Fruit fly (Drosophila melanogaster) whole organism, embryonic: ENCODE measurements around the gene CG46463.
A peak's percentile ranks its signal among the peaks of the same experiment; 100 is the strongest.

Experiments used
- CG11695 ChIP-seq: fragments of 200-800 bp; sonication (Bioruptor generic); IDR thresholded peaks from 3 replicates; pipeline ENCODE4 v1.3.6; 2022; ENCODE audit warnings: missing biosample characterization, missing genetic modification characterization
- CG12071 ChIP-seq: fragments of 200-800 bp; sonication (Bioruptor generic); optimal IDR thresholded peaks from 3 replicates; lab custom pipeline; 2018; ENCODE audit warnings: missing biosample characterization, mild to moderate bottlenecking, missing genetic modification characterization
- CG12299 ChIP-seq: fragments of 200-800 bp; sonication (Bioruptor generic); optimal IDR thresholded peaks from 2 replicates; lab custom pipeline; 2018; ENCODE audit warnings: missing biosample characterization, mild to moderate bottlenecking, missing genetic modification characterization
- CG1233 ChIP-seq: fragments of 200-800 bp; sonication (Bioruptor generic); optimal IDR thresholded peaks from 4 replicates; lab custom pipeline; 2018; ENCODE audit warnings: missing biosample characterization, mild to moderate bottlenecking, missing genetic modification characterization
- CG13296 ChIP-seq: fragments of 200-800 bp; sonication (Bioruptor generic); optimal IDR thresholded peaks from 3 replicates; lab custom pipeline; 2018; ENCODE audit warnings: missing biosample characterization, mild to moderate bottlenecking, missing genetic modification characterization
- CG17829 ChIP-seq: fragments of 200-800 bp; optimal IDR thresholded peaks from 2 replicates; lab custom pipeline; 2019; ENCODE audit warnings: missing biosample characterization, mild to moderate bottlenecking, missing genetic modification characterization, moderate library complexity
- CG1792 ChIP-seq: fragments of 200-800 bp; sonication (Bioruptor generic); optimal IDR thresholded peaks from 2 replicates; lab custom pipeline; 2016; ENCODE audit warnings: missing biosample characterization, missing genetic modification characterization
- CG18476 ChIP-seq: fragments of 200-800 bp; sonication (Bioruptor generic); optimal IDR thresholded peaks from 2 replicates; lab custom pipeline; 2016; ENCODE audit warnings: missing biosample characterization, mild to moderate bottlenecking, missing genetic modification characterization
- CG18619 ChIP-seq: fragments of 200-800 bp; sonication (Bioruptor generic); optimal IDR thresholded peaks from 3 replicates; lab custom pipeline; 2017; ENCODE audit warnings: missing biosample characterization, mild to moderate bottlenecking, missing genetic modification characterization
- CG2116 ChIP-seq: fragments of 200-800 bp; sonication (Bioruptor generic); optimal IDR thresholded peaks from 3 replicates; lab custom pipeline; 2018; ENCODE audit warnings: missing biosample characterization, mild to moderate bottlenecking, missing genetic modification characterization
- CG2202 ChIP-seq: fragments of 200-800 bp; sonication (Bioruptor generic); optimal IDR thresholded peaks from 2 replicates; lab custom pipeline; 2018; ENCODE audit warnings: missing biosample characterization, mild to moderate bottlenecking, missing genetic modification characterization
- CG3163 ChIP-seq: fragments of 200-800 bp; sonication (Bioruptor generic); optimal IDR thresholded peaks from 3 replicates; lab custom pipeline; 2016; ENCODE audit warnings: missing biosample characterization, missing genetic modification characterization
- CG3407 ChIP-seq: fragments of 200-800 bp; sonication (Bioruptor generic); optimal IDR thresholded peaks from 2 replicates; lab custom pipeline; 2018; ENCODE audit warnings: missing biosample characterization, mild to moderate bottlenecking, missing genetic modification characterization
- CG34422 ChIP-seq: fragments of 200-800 bp; sonication (Bioruptor generic); IDR thresholded peaks from 3 replicates; pipeline ENCODE4 v1.3.6; 2022; ENCODE audit warnings: missing biosample characterization, missing genetic modification characterization
- CG4282 ChIP-seq: fragments of 200-800 bp; sonication (Bioruptor generic); optimal IDR thresholded peaks from 2 replicates; lab custom pipeline; 2016; ENCODE audit warnings: missing biosample characterization, missing genetic modification characterization
- CG4360 ChIP-seq: fragments of 200-800 bp; sonication (Bioruptor generic); IDR thresholded peaks from 2 replicates; pipeline ENCODE4 v1.3.6; 2022; ENCODE audit warnings: missing biosample characterization, missing genetic modification characterization
- CG4424 ChIP-seq: fragments of 200-800 bp; sonication (Bioruptor generic); optimal IDR thresholded peaks from 3 replicates; lab custom pipeline; 2016; ENCODE audit warnings: missing biosample characterization, missing genetic modification characterization
- CG6254 ChIP-seq: fragments of 200-800 bp; sonication (Bioruptor generic); optimal IDR thresholded peaks from 3 replicates; lab custom pipeline; 2017; ENCODE audit warnings: mild to moderate bottlenecking, missing biosample characterization, missing genetic modification reagents, missing genetic modification characterization
- CG6765 ChIP-seq: fragments of 200-800 bp; sonication (Bioruptor generic); optimal IDR thresholded peaks from 3 replicates; lab custom pipeline; 2017; ENCODE audit warnings: missing biosample characterization, mild to moderate bottlenecking, missing genetic modification characterization
- CG7987 ChIP-seq: fragments of 200-800 bp; sonication (Bioruptor generic); optimal IDR thresholded peaks from 2 replicates; lab custom pipeline; 2018; ENCODE audit warnings: missing biosample characterization, mild to moderate bottlenecking, missing genetic modification characterization, moderate library complexity
- Doc3 ChIP-seq: fragments of 200-800 bp; sonication (Bioruptor generic); IDR thresholded peaks from 3 replicates; pipeline ENCODE4 v1.3.6; 2022; ENCODE audit warnings: missing biosample characterization, missing genetic modification characterization; ENCODE audit not compliant: partially characterized antibody
- Fer3 ChIP-seq: fragments of 200-800 bp; sonication (Bioruptor generic); optimal IDR thresholded peaks from 2 replicates; lab custom pipeline; 2018; ENCODE audit warnings: missing biosample characterization, mild to moderate bottlenecking, missing genetic modification characterization, moderate library complexity
- HLH4C ChIP-seq: fragments of 200-800 bp; sonication (Bioruptor generic); IDR thresholded peaks from 3 replicates; pipeline ENCODE4 v1.3.6; 2022; ENCODE audit warnings: missing biosample characterization, missing genetic modification characterization; ENCODE audit not compliant: partially characterized antibody
- HLHmδ ChIP-seq: fragments of 200-800 bp; sonication (Bioruptor generic); optimal IDR thresholded peaks from 2 replicates; lab custom pipeline; 2018; ENCODE audit warnings: missing biosample characterization, mild to moderate bottlenecking, missing genetic modification characterization, moderate library complexity
- Lhr ChIP-seq: fragments of 200-800 bp; sonication (Bioruptor generic); optimal IDR thresholded peaks from 3 replicates; lab custom pipeline; 2017; ENCODE audit warnings: mild to moderate bottlenecking, missing biosample characterization, missing genetic modification reagents, missing genetic modification characterization
- Max ChIP-seq: fragments of 200-800 bp; sonication (Bioruptor generic); optimal IDR thresholded peaks from 2 replicates; lab custom pipeline; 2016; ENCODE audit warnings: missing biosample characterization, mild to moderate bottlenecking, missing genetic modification characterization
- Sin3A ChIP-seq: fragments of >200 bp; optimal IDR thresholded peaks from 2 replicates; lab custom pipeline; 2018
- Sry-β ChIP-seq: fragments of 200-800 bp; sonication (Bioruptor generic); optimal IDR thresholded peaks from 2 replicates; lab custom pipeline; 2018; ENCODE audit warnings: missing biosample characterization, mild to moderate bottlenecking, missing genetic modification characterization, moderate library complexity
- Ssrp ChIP-seq: fragments of 200-800 bp; sonication (Bioruptor generic); optimal IDR thresholded peaks from 2 replicates; lab custom pipeline; 2018; ENCODE audit warnings: missing biosample characterization, mild to moderate bottlenecking, missing genetic modification characterization, moderate library complexity
- Stat92E ChIP-seq, 3 experiments: fragments of >200 bp in 2 of 3; fragments of 200-800 bp in 1 of 3; sonication (Bioruptor generic) in 1 of 3; optimal IDR thresholded peaks; 2 replicates each; lab custom pipeline; 2017 to 2019; ENCODE audit warnings: missing biosample characterization in 3 of 3, missing genetic modification characterization in 3 of 3, mild to moderate bottlenecking in 1 of 3, moderate library complexity in 1 of 3
- ash1 ChIP-seq: fragments of 200-800 bp; sonication (Bioruptor generic); optimal IDR thresholded peaks from 2 replicates; lab custom pipeline; 2018; ENCODE audit warnings: missing biosample characterization, mild to moderate bottlenecking, missing genetic modification characterization
- ato ChIP-seq: fragments of 200-800 bp; sonication (Bioruptor generic); IDR thresholded peaks from 2 replicates; pipeline ENCODE4 v1.3.6; 2022; ENCODE audit warnings: missing biosample characterization, missing genetic modification characterization; ENCODE audit not compliant: partially characterized antibody
- bab2 ChIP-seq: fragments of 200-800 bp; sonication (Bioruptor generic); optimal IDR thresholded peaks from 2 replicates; lab custom pipeline; 2016; ENCODE audit warnings: missing biosample characterization, missing genetic modification characterization
- bbx ChIP-seq: fragments of 200-800 bp; sonication (Bioruptor generic); IDR thresholded peaks from 2 replicates; pipeline ENCODE4 v1.3.6; 2022; ENCODE audit warnings: missing biosample characterization, missing genetic modification characterization; ENCODE audit not compliant: partially characterized antibody
- bsh ChIP-seq, 2 experiments: fragments of 200-800 bp; sonication (Bioruptor generic); optimal IDR thresholded peaks; 2 replicates each; lab custom pipeline; 2017 to 2018; ENCODE audit warnings: mild to moderate bottlenecking in 2 of 2, missing biosample characterization in 2 of 2, missing genetic modification characterization in 2 of 2, moderate library complexity in 1 of 2
- dmrt99B ChIP-seq: fragments of 200-800 bp; sonication (Bioruptor generic); optimal IDR thresholded peaks from 2 replicates; lab custom pipeline; 2018; ENCODE audit warnings: missing biosample characterization, mild to moderate bottlenecking, missing genetic modification characterization, moderate library complexity
- fd3F ChIP-seq: fragments of 200-800 bp; sonication (Bioruptor generic); optimal IDR thresholded peaks from 2 replicates; lab custom pipeline; 2018; ENCODE audit warnings: missing biosample characterization, mild to moderate bottlenecking, missing genetic modification characterization, moderate library complexity
- ham ChIP-seq: fragments of 200-800 bp; sonication (Bioruptor generic); IDR thresholded peaks from 2 replicates; pipeline ENCODE4 v1.3.6; 2022; ENCODE audit warnings: missing biosample characterization, missing genetic modification characterization
- hkb ChIP-seq, 2 experiments: fragments of 200-800 bp in 1 of 2; fragments of >200 bp in 1 of 2; sonication (Bioruptor generic) in 1 of 2; IDR thresholded peaks in 1 of 2; optimal IDR thresholded peaks in 1 of 2; 2 replicates each; pipeline versions ENCODE4 v1.3.6 to Lab custom; 2017 to 2022; ENCODE audit warnings: missing biosample characterization in 1 of 2, missing genetic modification characterization in 1 of 2
- lov ChIP-seq, 2 experiments: fragments of 200-800 bp in 1 of 2; fragments of >200 bp in 1 of 2; sonication (Bioruptor generic) in 1 of 2; IDR thresholded peaks in 1 of 2; optimal IDR thresholded peaks in 1 of 2; 2 replicates in 1 of 2; 3 replicates in 1 of 2; pipeline versions ENCODE4 v1.3.6 to Lab custom; 2017 to 2022; ENCODE audit warnings: missing biosample characterization in 1 of 2, missing genetic modification characterization in 1 of 2
- onecut ChIP-seq: fragments of 200-800 bp; sonication (Bioruptor generic); IDR thresholded peaks from 2 replicates; pipeline ENCODE4 v1.3.6; 2022; ENCODE audit warnings: missing biosample characterization, missing genetic modification characterization
- pb ChIP-seq: fragments of 200-800 bp; sonication (Bioruptor generic); optimal IDR thresholded peaks from 3 replicates; lab custom pipeline; 2016; ENCODE audit warnings: missing biosample characterization, missing genetic modification characterization
- prd ChIP-seq, 3 experiments: fragments of >200 bp in 2 of 3; fragments of 200-800 bp in 1 of 3; sonication (Bioruptor generic) in 1 of 3; optimal IDR thresholded peaks in 2 of 3; IDR thresholded peaks in 1 of 3; 2 replicates in 2 of 3; 3 replicates in 1 of 3; pipeline versions ENCODE4 v1.3.6 to Lab custom; 2017 to 2022; ENCODE audit warnings: missing biosample characterization in 1 of 3, missing genetic modification characterization in 1 of 3
- sqz ChIP-seq: fragments of 200-800 bp; sonication (Bioruptor generic); optimal IDR thresholded peaks from 3 replicates; lab custom pipeline; 2018; ENCODE audit warnings: missing biosample characterization, mild to moderate bottlenecking, missing genetic modification characterization
- usp ChIP-seq: fragments of >200 bp; optimal IDR thresholded peaks from 2 replicates; lab custom pipeline; 2017; ENCODE audit warnings: missing biosample characterization, missing genetic modification characterization
- vvl ChIP-seq: fragments of 200-800 bp; sonication (Bioruptor generic); IDR thresholded peaks from 2 replicates; pipeline ENCODE4 v1.3.6; 2022; ENCODE audit warnings: missing biosample characterization, missing genetic modification characterization
- wor ChIP-seq: fragments of 200-800 bp; sonication (Bioruptor generic); IDR thresholded peaks from 2 replicates; pipeline ENCODE4 v1.3.6; 2022; ENCODE audit warnings: missing biosample characterization, missing genetic modification characterization
- zf30C ChIP-seq: fragments of 200-800 bp; sonication (Bioruptor generic); optimal IDR thresholded peaks from 3 replicates; lab custom pipeline; 2018; ENCODE audit warnings: missing biosample characterization, mild to moderate bottlenecking, missing genetic modification characterization

CG46463 gene

DNA sequence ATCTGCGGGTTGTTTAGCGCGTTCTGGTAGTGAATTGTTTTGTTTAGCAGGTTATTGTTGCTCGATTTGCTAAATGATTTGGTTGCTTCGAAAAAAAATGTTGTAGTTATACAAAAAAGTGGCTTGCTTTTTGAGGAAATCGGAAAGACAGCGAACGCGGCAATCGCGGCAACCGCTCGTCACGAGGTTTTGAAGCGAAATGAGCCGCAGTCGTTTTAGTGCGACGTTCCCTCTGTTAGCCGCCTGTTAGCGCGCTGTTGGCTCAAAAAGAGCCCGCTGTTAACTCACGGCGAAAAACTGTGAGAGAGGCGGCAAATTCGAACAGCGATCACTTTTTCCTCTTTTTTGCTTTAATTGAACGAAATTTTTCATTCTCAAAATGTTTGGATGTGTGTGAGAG lies 43.4 kb upstream of the CG46463 start (continued):
- TF ChIP-seq CG17829 (tag; lab: Kevin White, UChicago) (peak; percentile 14), CG2116 (GFP tag; lab: Kevin White, UChicago) (no peak), zf30C (GFP tag; lab: Kevin White, UChicago) (peak; percentile 22), CG4360 (GFP tag; lab: Robert Waterston, UW) (peak; percentile 51; the same call in 1 of the 2 replicates), HLH4C (GFP tag; lab: Robert Waterston, UW) (peak; percentile 31; the same call in 1 of the 3 replicates), CG18619 (GFP tag; lab: Kevin White, UChicago) (no peak), CG3163 (GFP tag; lab: Kevin White, UChicago) (no peak), ham (GFP tag; lab: Robert Waterston, UW) (no peak), Fer3 (tag; lab: Kevin White, UChicago) (no peak), ato (GFP tag; lab: Robert Waterston, UW) (0 out of 2 replicates have a peak, but pooled peaks have one; percentile 8), ash1 (GFP tag; lab: Kevin White, UChicago) (no peak), dmrt99B (tag; lab: Kevin White, UChicago) (no peak), Max (GFP tag; lab: Kevin White, UChicago) (no peak), CG12071 (GFP tag; lab: Kevin White, UChicago) (peak; percentile 18), sqz (GFP tag; lab: Kevin White, UChicago) (peak; percentile 15), CG6765 (GFP tag; lab: Kevin White, UChicago) (no peak), CG7987 (GFP tag; lab: Kevin White, UChicago) (peak; percentile 48), CG6254 (GFP tag; lab: Kevin White, UChicago) (no peak), Ssrp (no peak), HLHmδ (peak; percentile 68), fd3F (GFP tag; lab: Kevin White, UChicago) (no peak), Lhr (GFP tag; lab: Kevin White, UChicago) (no peak), bab2 (GFP tag; lab: Kevin White, UChicago) (no peak), CG13296 (GFP tag; lab: Kevin White, UChicago) (no peak), CG11695 (GFP tag; lab: Robert Waterston, UW) (no peak), bsh (GFP tag; optimal IDR thresholded peaks at IDR 0.05; lab: Kevin White, UChicago) (no peak), CG2202 (tag; lab: Kevin White, UChicago) (no peak), Stat92E (GFP tag; optimal IDR thresholded peaks at IDR 0.05; lab: Kevin White, UChicago) (no peak), CG18476 (GFP tag; lab: Kevin White, UChicago) (no peak), Doc3 (GFP tag; lab: Robert Waterston, UW) (no peak), CG4424 (GFP tag; lab: Kevin White, UChicago) (no peak), wor (no peak), CG34422 (GFP tag; lab: Robert Waterston, UW) (peak; percentile 21; the same call in 1 of the 3 replicates), lov (optimal IDR thresholded peaks at IDR 0.05; lab: Kevin White, UChicago) (no peak), lov (GFP tag; IDR thresholded peaks at IDR 0.05; lab: Robert Waterston, UW) (peak; percentile 46; the same call in 1 of the 3 replicates), Sry-β (GFP tag; lab: Kevin White, UChicago) (no peak), usp (GFP tag; lab: Kevin White, UChicago) (no peak), CG3407 (GFP tag; lab: Kevin White, UChicago) (no peak), Sin3A (lab: Kevin White, UChicago) (no peak), CG12299 (tag; lab: Kevin White, UChicago) (no peak), hkb (optimal IDR thresholded peaks at IDR 0.05; lab: Kevin White, UChicago) (no peak), hkb (GFP tag; IDR thresholded peaks at IDR 0.05; lab: Robert Waterston, UW) (peak; percentile 37; the same call in 1 of the 2 replicates), CG1792 (no peak), bbx (GFP tag; lab: Robert Waterston, UW) (peak; percentile 52), CG4282 (no peak), onecut (GFP tag; lab: Robert Waterston, UW) (no peak), CG1233 (GFP tag; lab: Kevin White, UChicago) (no peak), prd (optimal IDR thresholded peaks at IDR 0.05; lab: Kevin White, UChicago) (no peak), prd (GFP tag; IDR thresholded peaks at IDR 0.05; lab: Robert Waterston, UW) (no peak), pb (GFP tag; lab: Kevin White, UChicago) (no peak), vvl (GFP tag; lab: Robert Waterston, UW) (peak; percentile 39; the same call in 1 of the 2 replicates)
